Worm (Caenorhabditis elegans) whole organism, L1 larva: ENCODE measurements around the gene F53B3.6.

Experiments used
- C16A3.4 ChIP-seq: fragments of 150-350 bp; optimal IDR thresholded peaks from 2 replicates; lab custom pipeline; 2014; ENCODE audit warnings: missing biosample characterization, missing genetic modification characterization
- aha-1 ChIP-seq: fragments of 150-350 bp; optimal IDR thresholded peaks from 2 replicates; lab custom pipeline; 2014; ENCODE audit warnings: missing biosample characterization, missing genetic modification characterization
- blmp-1 ChIP-seq: fragments of 150-350 bp; optimal IDR thresholded peaks from 2 replicates; lab custom pipeline; 2014; ENCODE audit warnings: missing biosample characterization, missing genetic modification characterization
- ceh-63 ChIP-seq: fragments of 200-800 bp; sonication (Bioruptor generic); optimal IDR thresholded peaks from 2 replicates; lab custom pipeline; 2018; ENCODE audit warnings: mild to moderate bottlenecking, missing genetic modification characterization, missing compliant biosample characterization
- ceh-8 ChIP-seq: fragments of 200-800 bp; sonication (Bioruptor generic); optimal IDR thresholded peaks from 2 replicates; lab custom pipeline; 2018; ENCODE audit warnings: mild to moderate bottlenecking, missing genetic modification characterization, moderate library complexity, missing compliant biosample characterization
- ceh-88 ChIP-seq: fragments of 200-800 bp; sonication (Bioruptor generic); IDR thresholded peaks from 2 replicates; pipeline ENCODE4 v1.3.6; 2022; ENCODE audit warnings: missing genetic modification characterization, missing compliant biosample characterization
- ceh-90 ChIP-seq: sonication (generic microtip); optimal IDR thresholded peaks from 2 replicates; lab custom pipeline; 2016; ENCODE audit warnings: missing genetic modification characterization, missing compliant biosample characterization
- dpl-1 ChIP-seq, 3 experiments: fragments of 150-350 bp in 2 of 3; sonication (generic microtip) in 1 of 3; optimal IDR thresholded peaks; 2 replicates each; lab custom pipeline; 2014 to 2017; ENCODE audit warnings: missing biosample characterization in 3 of 3, missing genetic modification characterization in 3 of 3, missing genetic modification reagents in 3 of 3
- dsc-1 ChIP-seq: sonication (generic microtip); optimal IDR thresholded peaks from 2 replicates; lab custom pipeline; 2016; ENCODE audit warnings: mild to moderate bottlenecking, missing genetic modification characterization, missing compliant biosample characterization
- efl-1 ChIP-seq, 4 experiments: fragments of 150-350 bp; optimal IDR thresholded peaks in 3 of 4; peaks in 1 of 4; 1 replicate in 1 of 4; 2 replicates in 3 of 4; lab custom pipeline; 2014; ENCODE audit warnings: missing biosample characterization in 2 of 4, missing genetic modification characterization in 2 of 4, missing genetic modification reagents in 2 of 4
- efl-3 ChIP-seq: fragments of 200-800 bp; sonication (Bioruptor generic); optimal IDR thresholded peaks from 2 replicates; lab custom pipeline; 2018; ENCODE audit warnings: mild to moderate bottlenecking, missing genetic modification characterization, missing compliant biosample characterization
- egl-27 ChIP-seq, 2 experiments: fragments of 150-350 bp in 1 of 2; sonication (generic microtip); optimal IDR thresholded peaks; 3 replicates each; lab custom pipeline; 2017 to 2018; ENCODE audit warnings: missing biosample characterization in 2 of 2, missing genetic modification characterization in 2 of 2, missing genetic modification reagents in 2 of 2
- elt-2 ChIP-seq: sonication (generic microtip); optimal IDR thresholded peaks from 2 replicates; lab custom pipeline; 2016; ENCODE audit warnings: missing genetic modification characterization, mild to moderate bottlenecking, inconsistent platforms, missing compliant biosample characterization, missing genetic modification reagents
- elt-3 ChIP-seq, 6 experiments: fragments of 150-350 bp in 1 of 6; sonication (generic microtip); optimal IDR thresholded peaks; 2 replicates each; lab custom pipeline; 2017 to 2018; ENCODE audit warnings: missing biosample characterization in 6 of 6, missing genetic modification characterization in 6 of 6, inconsistent platforms in 1 of 6
- ets-5 ChIP-seq: fragments of 200-800 bp; sonication (Bioruptor generic); IDR thresholded peaks from 2 replicates; pipeline ENCODE4 v1.3.6; 2022; ENCODE audit warnings: missing genetic modification characterization, missing compliant biosample characterization
- fkh-4 ChIP-seq: sonication (generic microtip); optimal IDR thresholded peaks from 2 replicates; lab custom pipeline; 2016; ENCODE audit warnings: missing compliant biosample characterization, missing genetic modification characterization, borderline replicate concordance
- fos-1 ChIP-seq: fragments of 150-350 bp; optimal IDR thresholded peaks from 2 replicates; lab custom pipeline; 2014; ENCODE audit warnings: missing biosample characterization, missing genetic modification characterization
- grh-1 ChIP-seq: fragments of 200-800 bp; sonication (Bioruptor generic); IDR thresholded peaks from 2 replicates; pipeline ENCODE4 v1.3.6; 2022; ENCODE audit warnings: missing genetic modification reagents, missing genetic modification characterization, missing compliant biosample characterization
- isw-1 ChIP-seq: fragments of 200-800 bp; sonication (Bioruptor generic); IDR thresholded peaks from 2 replicates; pipeline ENCODE4 v1.3.6; 2022; ENCODE audit warnings: missing genetic modification characterization, missing compliant biosample characterization
- jun-1 ChIP-seq: fragments of 150-350 bp; optimal IDR thresholded peaks from 2 replicates; lab custom pipeline; 2014; ENCODE audit warnings: missing biosample characterization, missing genetic modification reagents, missing genetic modification characterization
- lin-14 ChIP-seq: fragments of 200-800 bp; sonication (Bioruptor generic); optimal IDR thresholded peaks from 2 replicates; lab custom pipeline; 2018; ENCODE audit warnings: mild to moderate bottlenecking, missing genetic modification characterization, moderate library complexity, missing compliant biosample characterization
- lin-15B ChIP-seq: fragments of 150-350 bp; sonication (generic microtip); optimal IDR thresholded peaks from 3 replicates; lab custom pipeline; 2014; ENCODE audit warnings: missing biosample characterization, missing genetic modification characterization
- lin-35 ChIP-seq, 2 experiments: fragments of 150-350 bp; optimal IDR thresholded peaks; 2 replicates each; lab custom pipeline; 2014; ENCODE audit warnings: missing biosample characterization in 2 of 2, missing genetic modification characterization in 2 of 2, missing genetic modification reagents in 2 of 2
- lsy-2 ChIP-seq, 2 experiments: fragments of 150-350 bp; optimal IDR thresholded peaks; 2 replicates each; lab custom pipeline; 2014; ENCODE audit warnings: missing biosample characterization in 2 of 2, missing genetic modification characterization in 2 of 2
- mdl-1 ChIP-seq, 2 experiments: fragments of 150-350 bp; optimal IDR thresholded peaks; 2 replicates each; lab custom pipeline; 2014 to 2017; ENCODE audit warnings: missing biosample characterization in 2 of 2, missing genetic modification characterization in 2 of 2, inconsistent platforms in 1 of 2
- mef-2 ChIP-seq: fragments of 150-350 bp; optimal IDR thresholded peaks from 2 replicates; lab custom pipeline; 2014; ENCODE audit warnings: missing biosample characterization, missing genetic modification characterization
- mep-1 ChIP-seq: fragments of 150-350 bp; optimal IDR thresholded peaks from 2 replicates; lab custom pipeline; 2014; ENCODE audit warnings: missing biosample characterization, missing genetic modification characterization
- nhr-19 ChIP-seq: fragments of 200-800 bp; sonication (Bioruptor generic); conservative IDR thresholded peaks from 2 replicates; pipeline ENCODE4 v1.3.6; 2022; ENCODE audit warnings: missing genetic modification characterization, missing compliant biosample characterization
- nhr-20 ChIP-seq: sonication (generic microtip); optimal IDR thresholded peaks from 2 replicates; lab custom pipeline; 2016; ENCODE audit warnings: mild to moderate bottlenecking, missing genetic modification characterization, missing compliant biosample characterization
- nhr-47 ChIP-seq: sonication (generic microtip); optimal IDR thresholded peaks from 2 replicates; lab custom pipeline; 2016; ENCODE audit warnings: mild to moderate bottlenecking, missing genetic modification characterization, moderate library complexity, missing compliant biosample characterization
- nhr-71 ChIP-seq: sonication (generic microtip); optimal IDR thresholded peaks from 2 replicates; lab custom pipeline; 2016; ENCODE audit warnings: mild to moderate bottlenecking, missing genetic modification characterization, moderate library complexity, missing compliant biosample characterization
- nhr-76 ChIP-seq: sonication (generic microtip); optimal IDR thresholded peaks from 2 replicates; lab custom pipeline; 2017; ENCODE audit warnings: missing biosample characterization, missing genetic modification characterization
- nhr-77 ChIP-seq: fragments of 150-350 bp; optimal IDR thresholded peaks from 2 replicates; lab custom pipeline; 2014; ENCODE audit warnings: missing biosample characterization, missing genetic modification characterization
- nhr-85 ChIP-seq: sonication (generic microtip); peaks from one replicate; lab custom pipeline; 2016; ENCODE audit warnings: missing genetic modification characterization, inconsistent platforms, missing compliant biosample characterization
- nhr-90 ChIP-seq: sonication (generic microtip); optimal IDR thresholded peaks from 2 replicates; lab custom pipeline; 2016; ENCODE audit warnings: mild to moderate bottlenecking, missing genetic modification characterization, missing compliant biosample characterization; ENCODE audit not compliant: poor library complexity
- skn-1 ChIP-seq: fragments of 150-350 bp; optimal IDR thresholded peaks from 2 replicates; lab custom pipeline; 2014; ENCODE audit warnings: missing biosample characterization, missing genetic modification characterization
- snu-23 ChIP-seq: sonication (generic microtip); optimal IDR thresholded peaks from 2 replicates; lab custom pipeline; 2016; ENCODE audit warnings: missing genetic modification characterization, missing compliant biosample characterization
- sox-4 ChIP-seq: sonication (generic microtip); optimal IDR thresholded peaks from 2 replicates; lab custom pipeline; 2016; ENCODE audit warnings: missing genetic modification characterization, missing compliant biosample characterization
- swsn-7 ChIP-seq: sonication (generic microtip); optimal IDR thresholded peaks from 2 replicates; lab custom pipeline; 2016; ENCODE audit warnings: missing genetic modification characterization, missing compliant biosample characterization
- tbx-2 ChIP-seq: sonication (generic microtip); optimal IDR thresholded peaks from 2 replicates; lab custom pipeline; 2016; ENCODE audit warnings: missing genetic modification characterization, missing compliant biosample characterization
- unc-130 ChIP-seq: fragments of 150-350 bp; optimal IDR thresholded peaks from 2 replicates; lab custom pipeline; 2017; ENCODE audit warnings: missing biosample characterization, missing genetic modification characterization, inconsistent platforms
- vab-15 ChIP-seq: sonication (generic microtip); optimal IDR thresholded peaks from 2 replicates; lab custom pipeline; 2017; ENCODE audit warnings: missing genotype, mild to moderate bottlenecking, missing genetic modification characterization, missing compliant biosample characterization
- xbp-1 ChIP-seq: sonication (generic microtip); optimal IDR thresholded peaks from 2 replicates; lab custom pipeline; 2016; ENCODE audit warnings: missing genetic modification characterization, missing compliant biosample characterization
- zag-1 ChIP-seq: fragments of 150-350 bp; optimal IDR thresholded peaks from 2 replicates; lab custom pipeline; 2014; ENCODE audit warnings: missing biosample characterization, missing genetic modification characterization
- zip-4 ChIP-seq: fragments of 200-800 bp; sonication (Bioruptor generic); optimal IDR thresholded peaks from 2 replicates; lab custom pipeline; 2018; ENCODE audit warnings: mild to moderate bottlenecking, missing genetic modification characterization, moderate library complexity, missing compliant biosample characterization
- ztf-11 ChIP-seq, 2 experiments: sonication (generic microtip); optimal IDR thresholded peaks; 2 replicates each; lab custom pipeline; 2016 to 2017; ENCODE audit warnings: missing genetic modification characterization in 2 of 2, missing biosample characterization in 1 of 2, missing compliant biosample characterization in 1 of 2
- ztf-4 ChIP-seq: fragments of 150-350 bp; optimal IDR thresholded peaks from 2 replicates; lab custom pipeline; 2014; ENCODE audit warnings: missing biosample characterization, missing genetic modification characterization

The F53B3.6 gene

DNA sequence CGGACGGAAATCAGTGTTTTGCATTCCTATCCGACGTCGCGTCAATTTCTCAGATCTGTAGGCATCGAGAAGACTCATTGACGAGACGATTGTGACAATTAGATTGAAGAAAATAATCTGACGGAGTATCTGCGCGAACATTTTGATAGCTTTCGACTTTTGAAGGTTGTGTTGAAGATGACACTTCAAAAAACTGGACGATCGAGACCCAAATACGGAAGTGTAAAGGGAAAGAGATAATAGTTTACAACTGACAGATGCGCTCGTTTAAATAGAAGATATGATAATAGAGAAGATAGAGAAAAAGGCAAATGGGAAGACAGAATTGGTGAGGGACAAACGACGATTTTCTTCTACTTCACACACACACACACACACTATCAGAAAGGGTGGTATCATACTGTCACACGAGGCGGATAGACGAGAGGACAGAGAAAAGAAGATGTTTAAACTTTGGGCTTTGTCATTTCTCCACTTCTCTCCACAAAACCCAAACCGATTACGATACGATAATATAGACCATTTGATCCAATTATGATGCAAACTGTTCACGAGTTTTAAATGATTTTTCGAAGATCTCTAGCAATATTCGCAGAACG is 27.2 kb downstream of the F53B3.6 start, which contains the start of gene B0410.3:
B0410.3 (minus strand) TSS at position 351 of the 599 bp plus-strand sequence.
- TF ChIP-seq mef-2 (tag; lab: Kevin White, UChicago) (no peak), ceh-88 (GFP tag; lab: Robert Waterston, UW) (no peak), vab-15 (tag; lab: Kevin White, UChicago) (peak; percentile 67), snu-23 (GFP tag; lab: Kevin White, UChicago) (peak; percentile 78), jun-1 (tag; lab: Kevin White, UChicago) (peak; percentile 5), aha-1 (no peak), sox-4 (no peak), zip-4 (no peak), C16A3.4 (tag; lab: Kevin White, UChicago) (peak; percentile 46), unc-130 (tag; lab: Kevin White, UChicago) (peak; percentile 66), xbp-1 (tag; lab: Kevin White, UChicago) (no peak), ets-5 (GFP tag; lab: Robert Waterston, UW) (no peak), mep-1 (peak; percentile 47), nhr-85 (peak; percentile 99), nhr-76 (tag; lab: Kevin White, UChicago) (no peak), ceh-63 (GFP tag; lab: Kevin White, UChicago) (no peak), lin-15B (tag; lab: Kevin White, UChicago) (no peak), ceh-8 (GFP tag; lab: Kevin White, UChicago) (no peak), ztf-4 (tag; lab: Kevin White, UChicago) (peak; percentile 62), blmp-1 (tag; lab: Kevin White, UChicago) (peak; percentile 89), nhr-90 (peak; percentile 85), elt-2 (tag; lab: Kevin White, UChicago) (no peak), zag-1 (tag; lab: Kevin White, UChicago) (no peak), nhr-77 (tag; lab: Kevin White, UChicago) (peak; percentile 20), lin-14 (GFP tag; lab: Kevin White, UChicago) (peak; percentile 83), nhr-47 (tag; lab: Kevin White, UChicago) (peak; percentile 64), lin-35 (GFP tag; optimal IDR thresholded peaks at IDR 0.05; lab: Kevin White, UChicago) (peak; percentile 7 to 60), egl-27 (tag; optimal IDR thresholded peaks at IDR 0.05; lab: Kevin White, UChicago) (peak in 1 of 2 experiments; percentile 55), fkh-4 (tag; lab: Kevin White, UChicago) (no peak), ceh-90 (tag; lab: Kevin White, UChicago) (no peak), swsn-7 (tag; lab: Kevin White, UChicago) (peak; percentile 6), fos-1 (peak; percentile 17), mdl-1 (tag; optimal IDR thresholded peaks at IDR 0.05; lab: Kevin White, UChicago) (peak in 1 of 2 experiments; percentile 79), efl-3 (GFP tag; lab: Kevin White, UChicago) (no peak), lsy-2 (tag; optimal IDR thresholded peaks at IDR 0.05; lab: Kevin White, UChicago) (peak; percentile 30 to 68), nhr-71 (peak; percentile 86), ztf-11 (tag; optimal IDR thresholded peaks at IDR 0.05; lab: Kevin White, UChicago) (no peak), nhr-20 (tag; lab: Kevin White, UChicago) (peak; percentile 84), dpl-1 (GFP tag; optimal IDR thresholded peaks at IDR 0.05; lab: Kevin White, UChicago) (peak in 1 of 3 experiments; percentile 7), efl-1 (optimal IDR thresholded peaks at IDR 0.05; lab: Kevin White, UChicago) (no peak), efl-1 (GFP tag; optimal IDR thresholded peaks at IDR 0.05 in 1 of 2; lab: Kevin White, UChicago) (peak in 1 of 2 experiments; percentile 72), tbx-2 (peak; percentile 62), skn-1 (no peak), nhr-19 (GFP tag; lab: Robert Waterston, UW) (peak; percentile 74), isw-1 (no peak), grh-1 (GFP tag; lab: Robert Waterston, UW) (peak; percentile 59), dsc-1 (no peak), elt-3 (tag; optimal IDR thresholded peaks at IDR 0.05; lab: Kevin White, UChicago) (peak; percentile 33 to 96 (median 88))
